Fruit fly (Drosophila melanogaster): ENCODE measurements around the gene btn.

btn gene

dm6 chr3R:22616211-22616610, 29.8 kb upstream of the btn start, which contains the start of gene CG31161:
CG31161 (plus strand) TSS chr3R:22616511.
- no peak for TF ChIP-seq tj (GFP tag; optimal IDR thresholded peaks at IDR 0.05)
- TF ChIP-seq cnc (optimal IDR thresholded peaks at IDR 0.05): no peak
- TF ChIP-seq bab1 (GFP tag; optimal IDR thresholded peaks at IDR 0.05): no peak
- no peak for TF ChIP-seq toe (GFP tag; optimal IDR thresholded peaks at IDR 0.05)
- no peak for TF ChIP-seq CG7101 (tag; optimal IDR thresholded peaks at IDR 0.05)
- no peak for TF ChIP-seq CG14711 (tag; optimal IDR thresholded peaks at IDR 0.05)
- TF ChIP-seq Mnt (GFP tag; optimal IDR thresholded peaks at IDR 0.05): no peak
- no peak for TF ChIP-seq Crg-1 (GFP tag; optimal IDR thresholded peaks at IDR 0.05)
- no peak for TF ChIP-seq cic (GFP tag; optimal IDR thresholded peaks at IDR 0.05)
- TF ChIP-seq CG33017 (tag; optimal IDR thresholded peaks at IDR 0.05): no peak
- no peak for TF ChIP-seq CG7045 (GFP tag; optimal IDR thresholded peaks at IDR 0.05)
- no peak for TF ChIP-seq Hr96 (GFP tag; optimal IDR thresholded peaks at IDR 0.05)
- TF ChIP-seq kay (GFP tag; ENCODE audit: borderline replicate concordance): no peak

DNA sequence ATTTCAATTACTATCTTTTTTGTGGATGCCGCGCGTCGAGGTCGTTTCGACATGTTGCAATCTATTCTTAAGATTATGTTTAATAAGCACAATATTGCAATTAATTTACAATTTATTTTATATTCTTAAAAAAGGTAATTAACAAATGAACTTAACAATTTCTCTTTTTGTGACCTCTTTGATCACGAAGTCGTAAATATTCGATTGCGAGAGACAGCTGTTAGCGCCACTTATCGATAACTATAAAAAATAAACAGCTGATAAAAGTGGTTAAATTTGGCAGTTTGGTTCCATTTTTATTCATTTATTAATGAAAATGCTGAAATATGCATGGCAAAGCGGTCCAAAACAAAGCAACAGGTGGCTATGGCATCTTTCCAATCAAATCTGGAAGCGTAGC, 27.0 kb upstream of the btn start, which contains the start of the genes CG31156 and mRRF2:
Gene CG31156 (minus strand): TSS at position 209 of the 400 bp plus-strand sequence.
Gene mRRF2 (plus strand): TSS at position 239 of the 400 bp plus-strand sequence.
- TF ChIP-seq Mnt (GFP tag; optimal IDR thresholded peaks at IDR 0.05) (no peak), CG1620 (GFP tag; optimal IDR thresholded peaks at IDR 0.05) (no peak), CG14711 (tag; optimal IDR thresholded peaks at IDR 0.05) (no peak), tj (GFP tag; optimal IDR thresholded peaks at IDR 0.05) (no peak), kay (GFP tag; ENCODE audit: borderline replicate concordance) (peak; percentile 88), ovo (GFP tag; optimal IDR thresholded peaks at IDR 0.05) (no peak), cic (GFP tag; optimal IDR thresholded peaks at IDR 0.05) (no peak), CG7101 (tag; optimal IDR thresholded peaks at IDR 0.05) (no peak)

dm6 chr3R:22609185-22609584, 22.8 kb upstream of the btn start, which contains the start of gene CG13843:
CG13843 (plus strand) TSS chr3R:22609485.
- TF ChIP-seq kay (GFP tag; ENCODE audit: borderline replicate concordance): no peak
- no peak for TF ChIP-seq Hr96 (GFP tag; optimal IDR thresholded peaks at IDR 0.05)
- TF ChIP-seq cic (GFP tag; optimal IDR thresholded peaks at IDR 0.05): no peak
- no peak for TF ChIP-seq ovo (GFP tag; optimal IDR thresholded peaks at IDR 0.05)
- no peak for TF ChIP-seq CG7045 (GFP tag; optimal IDR thresholded peaks at IDR 0.05)
- TF ChIP-seq CG11617 (GFP tag; optimal IDR thresholded peaks at IDR 0.05): no peak
- no peak for TF ChIP-seq CG14711 (tag; optimal IDR thresholded peaks at IDR 0.05)
- TF ChIP-seq CG1620 (GFP tag; optimal IDR thresholded peaks at IDR 0.05): no peak
- no peak for TF ChIP-seq bab1 (GFP tag; optimal IDR thresholded peaks at IDR 0.05)
- no peak for TF ChIP-seq CG7101 (tag; optimal IDR thresholded peaks at IDR 0.05)
- TF ChIP-seq pad (GFP tag; optimal IDR thresholded peaks at IDR 0.05): no peak
- TF ChIP-seq Crg-1 (GFP tag; optimal IDR thresholded peaks at IDR 0.05): no peak

- TF ChIP-seq cic (GFP tag; optimal IDR thresholded peaks at IDR 0.05): no peak
- TF ChIP-seq CG11617 (GFP tag; optimal IDR thresholded peaks at IDR 0.05): no peak
- no peak for TF ChIP-seq Mnt (GFP tag; optimal IDR thresholded peaks at IDR 0.05)
- no peak for TF ChIP-seq CG5204 (GFP tag; optimal IDR thresholded peaks at IDR 0.05)
- no peak for TF ChIP-seq ovo (GFP tag; optimal IDR thresholded peaks at IDR 0.05)
- TF ChIP-seq CG33017 (tag; optimal IDR thresholded peaks at IDR 0.05): no peak
- TF ChIP-seq CG7101 (tag; optimal IDR thresholded peaks at IDR 0.05): no peak
- TF ChIP-seq cnc (optimal IDR thresholded peaks at IDR 0.05): no peak
- TF ChIP-seq CG12768 (GFP tag; optimal IDR thresholded peaks at IDR 0.05): no peak
- no peak for TF ChIP-seq CG7045 (GFP tag; optimal IDR thresholded peaks at IDR 0.05)
- no peak for TF ChIP-seq Clk (GFP tag; optimal IDR thresholded peaks at IDR 0.05)
- no peak for TF ChIP-seq Hr96 (GFP tag; optimal IDR thresholded peaks at IDR 0.05)
- TF ChIP-seq Crg-1 (GFP tag; optimal IDR thresholded peaks at IDR 0.05): no peak
- no peak for TF ChIP-seq tj (GFP tag; optimal IDR thresholded peaks at IDR 0.05)
- TF ChIP-seq pad (GFP tag; optimal IDR thresholded peaks at IDR 0.05): no peak
- TF ChIP-seq toe (GFP tag; optimal IDR thresholded peaks at IDR 0.05): no peak
These were observed 16.4 kb upstream of the btn start for dm6 chr3R:22602783-22603182.

- TF ChIP-seq Mnt (GFP tag; optimal IDR thresholded peaks at IDR 0.05) (no peak), ovo (GFP tag; optimal IDR thresholded peaks at IDR 0.05) (no peak), CG11617 (GFP tag; optimal IDR thresholded peaks at IDR 0.05) (no peak), cic (GFP tag; optimal IDR thresholded peaks at IDR 0.05) (no peak), CG33017 (tag; optimal IDR thresholded peaks at IDR 0.05) (no peak), toe (GFP tag; optimal IDR thresholded peaks at IDR 0.05) (no peak), CG14711 (tag; optimal IDR thresholded peaks at IDR 0.05) (no peak)
These were observed 12.3 kb upstream of the btn start for dm6 chr3R:22598759-22599158.

- peak; percentile 83 for TF ChIP-seq CG12768 (GFP tag; optimal IDR thresholded peaks at IDR 0.05)
- peak; percentile 15 for TF ChIP-seq pad (GFP tag; optimal IDR thresholded peaks at IDR 0.05)
- TF ChIP-seq Hr96 (GFP tag; optimal IDR thresholded peaks at IDR 0.05): peak; percentile 58
- TF ChIP-seq CG33017 (tag; optimal IDR thresholded peaks at IDR 0.05): peak; percentile 73
- no peak for TF ChIP-seq ovo (GFP tag; optimal IDR thresholded peaks at IDR 0.05)
- peak; percentile 57 for TF ChIP-seq CG7045 (GFP tag; optimal IDR thresholded peaks at IDR 0.05)
- TF ChIP-seq Clk (GFP tag; optimal IDR thresholded peaks at IDR 0.05): peak; percentile 51
- TF ChIP-seq CG5204 (GFP tag; optimal IDR thresholded peaks at IDR 0.05): peak; percentile 31
- TF ChIP-seq CG7101 (tag; optimal IDR thresholded peaks at IDR 0.05): peak; percentile 62
- TF ChIP-seq Crg-1 (GFP tag; optimal IDR thresholded peaks at IDR 0.05): no peak
These were observed 11.0 kb upstream of the btn start for dm6 chr3R:22597344-22597954.

DNA sequence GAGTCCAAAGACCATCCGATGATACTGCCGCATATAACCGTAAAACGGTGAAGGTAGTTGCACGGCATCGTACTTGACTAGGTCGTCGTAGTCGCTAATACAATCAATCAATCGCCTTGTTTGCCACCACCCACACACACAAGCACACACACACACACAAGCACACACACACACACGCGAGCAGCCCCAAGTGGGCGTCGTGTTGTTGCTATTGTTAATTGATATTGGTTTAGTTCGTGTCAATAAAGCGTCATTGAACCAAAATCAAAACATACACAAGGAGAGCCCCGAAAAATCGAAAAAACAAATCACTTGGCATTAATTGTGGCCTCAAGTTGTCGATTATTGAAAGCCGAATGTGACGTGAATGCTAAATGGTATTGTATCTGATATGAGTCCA, 10.0 kb upstream of the btn start:
- TF ChIP-seq CG1620 (GFP tag; optimal IDR thresholded peaks at IDR 0.05) (no peak), CG7045 (GFP tag; optimal IDR thresholded peaks at IDR 0.05) (no peak)
